Worm (Caenorhabditis elegans) whole organism, L4 larva: ENCODE results near the gene ndua-1.

Source experiments
- D1046.2 ChIP-seq: fragments of 200-800 bp; sonication (Bioruptor generic); IDR thresholded peaks from 2 replicates; pipeline ENCODE4 v1.3.6; 2022; ENCODE audit warnings: missing genetic modification characterization, missing compliant biosample characterization
- F10B5.3 ChIP-seq: sonication (generic microtip); optimal IDR thresholded peaks from 2 replicates; lab custom pipeline; 2016; ENCODE audit warnings: mild to moderate bottlenecking, missing genetic modification characterization, missing compliant biosample characterization
- Y48G9A.11 ChIP-seq: fragments of 200-800 bp; sonication (Bioruptor generic); IDR thresholded peaks from 2 replicates; pipeline ENCODE4 v1.3.6; 2022; ENCODE audit warnings: missing genetic modification reagents, missing genetic modification characterization, missing compliant biosample characterization
- Y75B8A.6 ChIP-seq: fragments of 200-800 bp; sonication (Bioruptor generic); IDR thresholded peaks from 2 replicates; pipeline ENCODE4 v1.3.6; 2022; ENCODE audit warnings: missing genetic modification reagents, missing genetic modification characterization, missing compliant biosample characterization
- ZK546.5 ChIP-seq, 2 experiments: sonication (generic microtip); optimal IDR thresholded peaks; 2 replicates each; lab custom pipeline; 2017; ENCODE audit warnings: missing biosample characterization in 2 of 2, missing genetic modification characterization in 2 of 2
- aly-2 ChIP-seq: sonication (generic microtip); optimal IDR thresholded peaks from 2 replicates; lab custom pipeline; 2018; ENCODE audit warnings: missing biosample characterization, missing genetic modification characterization
- ceh-28 ChIP-seq: fragments of 150-350 bp; optimal IDR thresholded peaks from 2 replicates; lab custom pipeline; 2014; ENCODE audit warnings: missing biosample characterization, missing genetic modification reagents, missing genetic modification characterization
- ceh-32 ChIP-seq: sonication (generic microtip); optimal IDR thresholded peaks from 2 replicates; lab custom pipeline; 2016; ENCODE audit warnings: mild to moderate bottlenecking, missing genetic modification characterization, missing compliant biosample characterization; ENCODE audit not compliant: poor library complexity
- ceh-82 ChIP-seq: sonication (generic microtip); optimal IDR thresholded peaks from 2 replicates; lab custom pipeline; 2017; ENCODE audit warnings: missing biosample characterization, missing genetic modification characterization
- ces-1 ChIP-seq: fragments of 150-350 bp; sonication (generic microtip); optimal IDR thresholded peaks from 4 replicates; lab custom pipeline; 2014; ENCODE audit warnings: missing biosample characterization, missing genetic modification reagents, missing genetic modification characterization
- ctbp-1 ChIP-seq: fragments of 200-800 bp; sonication (Bioruptor generic); IDR thresholded peaks from 2 replicates; pipeline ENCODE4 v1.3.6; 2022; ENCODE audit warnings: missing genetic modification reagents, missing genetic modification characterization, missing compliant biosample characterization
- daf-19 ChIP-seq: fragments of 200-800 bp; sonication (Bioruptor generic); conservative IDR thresholded peaks from 2 replicates; pipeline ENCODE4 v1.3.6; 2022; ENCODE audit warnings: missing genetic modification characterization, missing compliant biosample characterization
- daf-8 ChIP-seq: fragments of 200-800 bp; sonication (Bioruptor generic); IDR thresholded peaks from 2 replicates; pipeline ENCODE4 v1.3.6; 2022; ENCODE audit warnings: missing genetic modification characterization, missing compliant biosample characterization
- dmd-6 ChIP-seq: fragments of 200-800 bp; sonication (Bioruptor generic); IDR thresholded peaks from 2 replicates; pipeline ENCODE4 v1.3.6; 2022; ENCODE audit warnings: missing genetic modification reagents, missing genetic modification characterization, missing compliant biosample characterization
- dpl-1 ChIP-seq: fragments of 150-350 bp; optimal IDR thresholded peaks from 2 replicates; lab custom pipeline; 2014; ENCODE audit warnings: missing biosample characterization, missing genetic modification reagents, missing genetic modification characterization
- dve-1 ChIP-seq: sonication (generic microtip); optimal IDR thresholded peaks from 2 replicates; lab custom pipeline; 2017; ENCODE audit warnings: antibody characterized with exemption, mild to moderate bottlenecking, missing genetic modification characterization, missing compliant biosample characterization; ENCODE audit not compliant: insufficient read depth
- egl-27 ChIP-seq: sonication (generic microtip); optimal IDR thresholded peaks from 3 replicates; lab custom pipeline; 2017; ENCODE audit warnings: missing biosample characterization, missing genetic modification reagents, missing genetic modification characterization
- egl-43 ChIP-seq: fragments of 200-800 bp; sonication (Bioruptor generic); IDR thresholded peaks from 2 replicates; pipeline ENCODE4 v1.3.6; 2022; ENCODE audit warnings: missing genetic modification reagents, missing genetic modification characterization, missing compliant biosample characterization
- fos-1 ChIP-seq: fragments of 150-350 bp; optimal IDR thresholded peaks from 2 replicates; lab custom pipeline; 2014; ENCODE audit warnings: missing biosample characterization, missing genetic modification characterization
- gei-8 ChIP-seq: fragments of 200-800 bp; sonication (Bioruptor generic); optimal IDR thresholded peaks from 2 replicates; lab custom pipeline; 2018; ENCODE audit warnings: mild to moderate bottlenecking, missing genetic modification characterization, missing compliant biosample characterization
- hif-1 ChIP-seq, 2 experiments: sonication (generic microtip); optimal IDR thresholded peaks; 2 replicates each; lab custom pipeline; 2016 to 2017; ENCODE audit warnings: missing compliant biosample characterization in 2 of 2, missing genetic modification characterization in 2 of 2, missing genetic modification reagents in 2 of 2, missing genotype in 2 of 2, mild to moderate bottlenecking in 1 of 2
- lim-7 ChIP-seq: fragments of 200-800 bp; sonication (Bioruptor generic); IDR thresholded peaks from 2 replicates; pipeline ENCODE4 v1.3.6; 2022; ENCODE audit warnings: missing genetic modification characterization, missing compliant biosample characterization
- lin-1 ChIP-seq: fragments of 200-800 bp; sonication (Bioruptor generic); IDR thresholded peaks from 2 replicates; pipeline ENCODE4 v1.3.6; 2022; ENCODE audit warnings: missing genetic modification reagents, missing genetic modification characterization, missing compliant biosample characterization
- lin-13 ChIP-seq: fragments of 150-350 bp; optimal IDR thresholded peaks from 2 replicates; lab custom pipeline; 2014; ENCODE audit warnings: missing biosample characterization, missing genetic modification reagents, missing genetic modification characterization
- lin-15B ChIP-seq: fragments of 150-350 bp; sonication (generic microtip); optimal IDR thresholded peaks from 3 replicates; lab custom pipeline; 2014; ENCODE audit warnings: missing biosample characterization, missing genetic modification characterization
- lin-38 ChIP-seq: fragments of 200-800 bp; sonication (Bioruptor generic); IDR thresholded peaks from 2 replicates; pipeline ENCODE4 v1.3.6; 2022; ENCODE audit warnings: missing genetic modification reagents, missing genetic modification characterization, missing compliant biosample characterization
- lin-39 ChIP-seq: fragments of 150-350 bp; optimal IDR thresholded peaks from 2 replicates; lab custom pipeline; 2014; ENCODE audit warnings: missing biosample characterization, missing genetic modification reagents, missing genetic modification characterization
- mdl-1 ChIP-seq, 2 experiments: fragments of 150-350 bp in 1 of 2; sonication (generic microtip) in 1 of 2; optimal IDR thresholded peaks; 2 replicates each; lab custom pipeline; 2014 to 2017; ENCODE audit warnings: missing biosample characterization in 2 of 2, missing genetic modification characterization in 2 of 2
- mdt-29 ChIP-seq: fragments of 200-800 bp; sonication (Bioruptor generic); IDR thresholded peaks from 2 replicates; pipeline ENCODE4 v1.3.6; 2022; ENCODE audit warnings: missing genetic modification reagents, missing genetic modification characterization, missing compliant biosample characterization
- mes-2 ChIP-seq: sonication (generic microtip); optimal IDR thresholded peaks from 2 replicates; lab custom pipeline; 2016; ENCODE audit warnings: missing genotype, mild to moderate bottlenecking, missing genetic modification characterization, missing compliant biosample characterization; ENCODE audit not compliant: poor library complexity, severe bottlenecking
- nhr-237 ChIP-seq: sonication (generic microtip); optimal IDR thresholded peaks from 2 replicates; lab custom pipeline; 2017; ENCODE audit warnings: missing biosample characterization, missing genetic modification characterization
- nhr-25 ChIP-seq: sonication (generic microtip); optimal IDR thresholded peaks from 2 replicates; lab custom pipeline; 2017; ENCODE audit warnings: missing genetic modification characterization, mild to moderate bottlenecking, missing compliant biosample characterization, antibody characterized with exemption, moderate library complexity, borderline replicate concordance; ENCODE audit not compliant: insufficient read depth
- nhr-42 ChIP-seq: fragments of 200-800 bp; sonication (Bioruptor generic); IDR thresholded peaks from 2 replicates; pipeline ENCODE4 v1.3.6; 2022; ENCODE audit warnings: missing genetic modification characterization, missing compliant biosample characterization
- nhr-6 ChIP-seq: fragments of 150-350 bp; optimal IDR thresholded peaks from 2 replicates; lab custom pipeline; 2014; ENCODE audit warnings: missing biosample characterization, missing genetic modification characterization
- nhr-76 ChIP-seq: fragments of 150-350 bp; optimal IDR thresholded peaks from 2 replicates; lab custom pipeline; 2014; ENCODE audit warnings: missing biosample characterization, missing genetic modification characterization
- nhr-77 ChIP-seq: fragments of 150-350 bp; optimal IDR thresholded peaks from 2 replicates; lab custom pipeline; 2014; ENCODE audit warnings: missing biosample characterization, missing genetic modification characterization
- php-3 ChIP-seq: fragments of 200-800 bp; sonication (Bioruptor generic); IDR thresholded peaks from 2 replicates; pipeline ENCODE4 v1.3.6; 2022; ENCODE audit warnings: missing genetic modification reagents, missing genetic modification characterization, missing compliant biosample characterization
- pqm-1 ChIP-seq: sonication (generic microtip); optimal IDR thresholded peaks from 2 replicates; lab custom pipeline; 2017; ENCODE audit warnings: missing biosample characterization, missing genetic modification characterization
- rbr-2 ChIP-seq: sonication (generic microtip); optimal IDR thresholded peaks from 2 replicates; lab custom pipeline; 2016; ENCODE audit warnings: missing genotype, missing genetic modification characterization, missing compliant biosample characterization
- saeg-2 ChIP-seq: fragments of 200-800 bp; sonication (Bioruptor generic); IDR thresholded peaks from 2 replicates; pipeline ENCODE4 v1.3.6; 2022; ENCODE audit warnings: missing genetic modification reagents, missing genetic modification characterization, missing compliant biosample characterization
- skn-1 ChIP-seq: fragments of 150-350 bp; optimal IDR thresholded peaks from 2 replicates; lab custom pipeline; 2014; ENCODE audit warnings: missing biosample characterization, missing genetic modification characterization
- spr-1 ChIP-seq: sonication (generic microtip); optimal IDR thresholded peaks from 2 replicates; lab custom pipeline; 2016; ENCODE audit warnings: mild to moderate bottlenecking, missing genetic modification characterization, missing compliant biosample characterization
- tag-97 ChIP-seq: fragments of 200-800 bp; sonication (Bioruptor generic); IDR thresholded peaks from 2 replicates; pipeline ENCODE4 v1.3.6; 2022; ENCODE audit warnings: missing genetic modification characterization, missing compliant biosample characterization
- vab-7 ChIP-seq: fragments of 200-800 bp; sonication (Bioruptor generic); IDR thresholded peaks from 2 replicates; pipeline ENCODE4 v1.3.6; 2022; ENCODE audit warnings: missing genetic modification reagents, missing genetic modification characterization, missing compliant biosample characterization
- zfp-2 ChIP-seq: sonication (generic microtip); optimal IDR thresholded peaks from 2 replicates; lab custom pipeline; 2016; ENCODE audit warnings: mild to moderate bottlenecking, missing genetic modification characterization, missing compliant biosample characterization
- zip-2 ChIP-seq: fragments of 150-350 bp; optimal IDR thresholded peaks from 2 replicates; lab custom pipeline; 2014; ENCODE audit warnings: missing biosample characterization, missing genetic modification characterization
- ztf-11 ChIP-seq: fragments of 150-350 bp; optimal IDR thresholded peaks from 2 replicates; lab custom pipeline; 2014; ENCODE audit warnings: missing biosample characterization, missing genetic modification characterization

ndua-1 gene

ce11 chrV:20847743-20848229 lies 3.9 kb downstream of the ndua-1 start (continued):
- TF ChIP-seq daf-19 = no peak
- TF ChIP-seq D1046.2 (GFP tag; lab: Robert Waterston, UW) = peak; percentile 28; the same call in 1 of the 2 replicates
- no peak for TF ChIP-seq pqm-1 (tag; lab: Kevin White, UChicago)
- no peak for TF ChIP-seq ceh-82 (tag; lab: Kevin White, UChicago)
- TF ChIP-seq dmd-6 (GFP tag; lab: Robert Waterston, UW) = no peak
- no peak for TF ChIP-seq Y48G9A.11 (GFP tag; lab: Robert Waterston, UW)
- no peak for TF ChIP-seq mdt-29 (GFP tag; lab: Robert Waterston, UW)
- TF ChIP-seq spr-1 (tag; lab: Kevin White, UChicago) = no peak
- TF ChIP-seq lin-38 (GFP tag; lab: Robert Waterston, UW) = peak; percentile 56
- no peak; the same call in 1 of the 2 replicates for TF ChIP-seq Y75B8A.6 (GFP tag; lab: Robert Waterston, UW)
- TF ChIP-seq ceh-32 (tag; lab: Kevin White, UChicago) = no peak
- TF ChIP-seq skn-1 = no peak
- TF ChIP-seq lin-39 (tag; lab: Kevin White, UChicago) = no peak
- TF ChIP-seq nhr-25 (tag; lab: Kevin White, UChicago) = no peak
- TF ChIP-seq fos-1 (tag; lab: Kevin White, UChicago) = no peak
- no peak for TF ChIP-seq vab-7
- no peak for TF ChIP-seq nhr-77 (tag; lab: Kevin White, UChicago)
- TF ChIP-seq egl-43 (GFP tag; lab: Robert Waterston, UW) = 0 out of 2 replicates have a peak, but pooled peaks have one; percentile 46
- TF ChIP-seq hif-1 (tag; optimal IDR thresholded peaks at IDR 0.05; lab: Kevin White, UChicago) = no peak
- TF ChIP-seq nhr-76 (tag; lab: Kevin White, UChicago) = no peak
- TF ChIP-seq ces-1 (GFP tag; lab: Kevin White, UChicago) = no peak
- TF ChIP-seq lin-13 (GFP tag; lab: Kevin White, UChicago) = peak; percentile 26
- no peak for TF ChIP-seq zfp-2 (tag; lab: Kevin White, UChicago)
- peak; percentile 54 for TF ChIP-seq F10B5.3 (tag; lab: Kevin White, UChicago)
- no peak for TF ChIP-seq saeg-2
- no peak for TF ChIP-seq mes-2 (tag; lab: Kevin White, UChicago)
- TF ChIP-seq daf-8 (GFP tag; lab: Robert Waterston, UW) = no peak
- TF ChIP-seq dpl-1 (GFP tag; lab: Kevin White, UChicago) = no peak
- no peak for TF ChIP-seq mdl-1 (tag; optimal IDR thresholded peaks at IDR 0.05; lab: Kevin White, UChicago)
- no peak for TF ChIP-seq lim-7
- no peak for TF ChIP-seq rbr-2

- TF ChIP-seq ceh-28 (tag; lab: Kevin White, UChicago) (peak; percentile 22), hif-1 (tag; optimal IDR thresholded peaks at IDR 0.05; lab: Kevin White, UChicago) (peak; percentile 25 to 96), nhr-42 (GFP tag; lab: Robert Waterston, UW) (no peak), mes-2 (tag; lab: Kevin White, UChicago) (peak; percentile 81), ztf-11 (tag; lab: Kevin White, UChicago) (no peak), php-3 (GFP tag; lab: Robert Waterston, UW) (no peak), aly-2 (tag; lab: Kevin White, UChicago) (no peak), gei-8 (GFP tag; lab: Kevin White, UChicago) (no peak), ZK546.5 (tag; optimal IDR thresholded peaks at IDR 0.05; lab: Kevin White, UChicago) (no peak), nhr-237 (tag; lab: Kevin White, UChicago) (no peak), vab-7 (no peak), F10B5.3 (tag; lab: Kevin White, UChicago) (no peak), zfp-2 (tag; lab: Kevin White, UChicago) (no peak), dpl-1 (GFP tag; lab: Kevin White, UChicago) (peak; percentile 71), lin-38 (GFP tag; lab: Robert Waterston, UW) (peak; percentile 75), egl-27 (tag; lab: Kevin White, UChicago) (no peak), zip-2 (tag; lab: Kevin White, UChicago) (no peak), nhr-6 (tag; lab: Kevin White, UChicago) (peak; percentile 27), dve-1 (tag; lab: Kevin White, UChicago) (peak; percentile 75), lin-15B (no peak), ceh-82 (tag; lab: Kevin White, UChicago) (no peak), ctbp-1 (GFP tag; lab: Robert Waterston, UW) (0 out of 2 replicates have a peak, but pooled peaks have one; percentile 26), lin-1 (GFP tag; lab: Robert Waterston, UW) (0 out of 2 replicates have a peak, but pooled peaks have one; percentile 30), tag-97 (GFP tag; lab: Robert Waterston, UW) (no peak), daf-19 (no peak), pqm-1 (tag; lab: Kevin White, UChicago) (no peak), spr-1 (tag; lab: Kevin White, UChicago) (peak; percentile 1)
These were observed 6.0 kb downstream of the ndua-1 start, which contains the start of the genes F31D4.2 and fkb-6 for ce11 chrV:20845524-20846208. F31D4.2 (minus strand) TSS chrV:20845546. fkb-6 (plus strand) TSS chrV:20846158.
